Worm (Caenorhabditis elegans) whole organism, mixed stage, embryonic: ENCODE measurements around the gene ZK1307.4.

Experiments used
- ces-1 ChIP-seq: fragments of 150-350 bp; optimal IDR thresholded peaks from 2 replicates; lab custom pipeline; 2014; ENCODE audit warnings: missing biosample characterization, missing genetic modification reagents, missing genetic modification characterization
- elt-3 ChIP-seq: fragments of 150-350 bp; optimal IDR thresholded peaks from 2 replicates; lab custom pipeline; 2014; ENCODE audit warnings: missing biosample characterization, missing genetic modification characterization
- lin-13 ChIP-seq: fragments of 150-350 bp; optimal IDR thresholded peaks from 2 replicates; lab custom pipeline; 2014; ENCODE audit warnings: missing biosample characterization, missing genetic modification characterization
- mab-5 ChIP-seq: fragments of 150-350 bp; optimal IDR thresholded peaks from 2 replicates; lab custom pipeline; 2014; ENCODE audit warnings: missing biosample characterization, missing genetic modification characterization
- nhr-76 ChIP-seq: sonication (generic microtip); optimal IDR thresholded peaks from 2 replicates; lab custom pipeline; 2017; ENCODE audit warnings: missing biosample characterization, missing genetic modification characterization
- sem-2 ChIP-seq: fragments of 200-800 bp; sonication (Bioruptor generic); optimal IDR thresholded peaks from 2 replicates; lab custom pipeline; 2018; ENCODE audit warnings: mild to moderate bottlenecking, missing genetic modification characterization, missing compliant biosample characterization
- sptf-1 ChIP-seq: sonication (generic microtip); optimal IDR thresholded peaks from 2 replicates; lab custom pipeline; 2017; ENCODE audit warnings: mild to moderate bottlenecking, missing genetic modification characterization, moderate library complexity, missing compliant biosample characterization
- tbx-8 ChIP-seq: fragments of 200-800 bp; sonication (Bioruptor generic); optimal IDR thresholded peaks from 2 replicates; lab custom pipeline; 2018; ENCODE audit warnings: mild to moderate bottlenecking, missing genetic modification characterization, moderate library complexity, missing compliant biosample characterization
- unc-62 ChIP-seq: fragments of 150-350 bp; optimal IDR thresholded peaks from 2 replicates; lab custom pipeline; 2014; ENCODE audit warnings: missing biosample characterization, missing genetic modification reagents, missing genetic modification characterization

ce11 chrII:9646928-9647838 is 4.4 kb downstream of the ZK1307.4 start, which contains the start of gene sqv-8:
- TF ChIP-seq sem-2: no peak
- no peak for TF ChIP-seq sptf-1 (tag; lab: Kevin White, UChicago)
- TF ChIP-seq unc-62 (GFP tag; lab: Kevin White, UChicago): no peak
- TF ChIP-seq mab-5 (tag; lab: Kevin White, UChicago): no peak
- no peak for TF ChIP-seq ces-1 (GFP tag; lab: Kevin White, UChicago)
- no peak for TF ChIP-seq nhr-76 (tag; lab: Kevin White, UChicago)
- TF ChIP-seq lin-13 (tag; lab: Kevin White, UChicago): no peak
- TF ChIP-seq elt-3 (tag; lab: Kevin White, UChicago): no peak
- TF ChIP-seq tbx-8 (GFP tag; lab: Kevin White, UChicago): no peak
